Worm (Caenorhabditis elegans) whole organism, young adult: ENCODE results near the gene flp-18.

ENCODE experiments used
- B0261.1 ChIP-seq: sonication (generic microtip); optimal IDR thresholded peaks from 2 replicates; lab custom pipeline; 2016; ENCODE audit warnings: mild to moderate bottlenecking, missing genetic modification characterization, moderate library complexity, missing compliant biosample characterization
- B0336.3 ChIP-seq: fragments of 200-800 bp; sonication (Bioruptor generic); IDR thresholded peaks from 2 replicates; pipeline ENCODE4 v1.3.6; 2022; ENCODE audit warnings: missing genetic modification characterization, missing compliant biosample characterization
- F23B12.7 ChIP-seq: sonication (generic microtip); optimal IDR thresholded peaks from 2 replicates; lab custom pipeline; 2017; ENCODE audit warnings: missing genetic modification characterization, mild to moderate bottlenecking, missing compliant biosample characterization, antibody characterized with exemption, moderate library complexity; ENCODE audit not compliant: insufficient read depth
- F55B11.4 ChIP-seq: sonication (generic microtip); optimal IDR thresholded peaks from 2 replicates; lab custom pipeline; 2016; ENCODE audit warnings: missing compliant biosample characterization, missing genetic modification characterization, borderline replicate concordance; ENCODE audit not compliant: insufficient read depth
- K12H6.12 ChIP-seq: fragments of 200-800 bp; sonication (Bioruptor generic); optimal IDR thresholded peaks from 2 replicates; lab custom pipeline; 2018; ENCODE audit warnings: mild to moderate bottlenecking, missing genetic modification characterization, missing compliant biosample characterization
- aptf-2 ChIP-seq: fragments of 200-800 bp; sonication (Bioruptor generic); conservative IDR thresholded peaks from 2 replicates; pipeline ENCODE4 v1.3.6; 2022; ENCODE audit warnings: missing genetic modification reagents, missing genetic modification characterization, missing compliant biosample characterization
- atf-7 ChIP-seq: sonication (generic microtip); optimal IDR thresholded peaks from 2 replicates; lab custom pipeline; 2017; ENCODE audit warnings: mild to moderate bottlenecking, missing genetic modification characterization, missing compliant biosample characterization
- attf-3 ChIP-seq: fragments of 200-800 bp; sonication (Bioruptor generic); conservative IDR thresholded peaks from 2 replicates; pipeline ENCODE4 v1.3.6; 2022; ENCODE audit warnings: missing genetic modification reagents, missing genetic modification characterization, missing compliant biosample characterization
- ceh-27 ChIP-seq: fragments of 200-800 bp; sonication (Bioruptor generic); optimal IDR thresholded peaks from 2 replicates; lab custom pipeline; 2018; ENCODE audit warnings: mild to moderate bottlenecking, missing genetic modification characterization, moderate library complexity, missing compliant biosample characterization
- ceh-40 ChIP-seq: fragments of 200-800 bp; sonication (Bioruptor generic); IDR thresholded peaks from 2 replicates; pipeline ENCODE4 v1.3.6; 2022; ENCODE audit warnings: missing genetic modification characterization, missing compliant biosample characterization
- ceh-91 ChIP-seq: fragments of 200-800 bp; sonication (Bioruptor generic); IDR thresholded peaks from 2 replicates; pipeline ENCODE4 v1.3.6; 2022; ENCODE audit warnings: missing genetic modification reagents, missing genetic modification characterization, missing compliant biosample characterization
- chd-7 ChIP-seq: sonication (generic microtip); optimal IDR thresholded peaks from 2 replicates; lab custom pipeline; 2016; ENCODE audit warnings: mild to moderate bottlenecking, missing genetic modification characterization, moderate library complexity, missing compliant biosample characterization
- dpff-1 ChIP-seq: sonication (generic microtip); optimal IDR thresholded peaks from 2 replicates; lab custom pipeline; 2017; ENCODE audit warnings: mild to moderate bottlenecking, missing genetic modification characterization, missing compliant biosample characterization
- egrh-3 ChIP-seq: fragments of 200-800 bp; sonication (Bioruptor generic); IDR thresholded peaks from 2 replicates; pipeline ENCODE4 v1.3.6; 2022; ENCODE audit warnings: missing genetic modification reagents, missing genetic modification characterization, missing compliant biosample characterization
- hlh-12 ChIP-seq: sonication (generic microtip); optimal IDR thresholded peaks from 2 replicates; lab custom pipeline; 2016; ENCODE audit warnings: missing genetic modification characterization, missing compliant biosample characterization
- hsf-1 ChIP-seq: fragments of 200-800 bp; sonication (Bioruptor generic); IDR thresholded peaks from 2 replicates; pipeline ENCODE4 v1.3.6; 2022; ENCODE audit warnings: missing genetic modification reagents, missing genetic modification characterization, missing compliant biosample characterization
- lin-26 ChIP-seq: fragments of 200-800 bp; sonication (Bioruptor generic); IDR thresholded peaks from 2 replicates; pipeline ENCODE4 v1.3.6; 2022; ENCODE audit warnings: missing genetic modification reagents, missing genetic modification characterization, missing compliant biosample characterization
- lsl-1 ChIP-seq: fragments of 200-800 bp; sonication (Bioruptor generic); optimal IDR thresholded peaks from 2 replicates; lab custom pipeline; 2018; ENCODE audit warnings: mild to moderate bottlenecking, missing genetic modification characterization, moderate library complexity, missing compliant biosample characterization
- lsy-27 ChIP-seq: sonication (generic microtip); optimal IDR thresholded peaks from 2 replicates; lab custom pipeline; 2017; ENCODE audit warnings: missing genetic modification characterization, mild to moderate bottlenecking, missing compliant biosample characterization, antibody characterized with exemption, missing genotype, borderline replicate concordance; ENCODE audit not compliant: insufficient read depth
- nfya-2 ChIP-seq: fragments of 200-800 bp; sonication (Bioruptor generic); IDR thresholded peaks from 2 replicates; pipeline ENCODE4 v1.3.6; 2022; ENCODE audit warnings: missing genetic modification reagents, missing genetic modification characterization, missing compliant biosample characterization
- nhr-80 ChIP-seq: sonication (generic microtip); optimal IDR thresholded peaks from 2 replicates; lab custom pipeline; 2016; ENCODE audit warnings: missing genetic modification characterization, missing compliant biosample characterization
- sea-2 ChIP-seq: fragments of 200-800 bp; sonication (Bioruptor generic); IDR thresholded peaks from 2 replicates; pipeline ENCODE4 v1.3.6; 2022; ENCODE audit warnings: missing genetic modification characterization, missing compliant biosample characterization
- snpc-1.3 ChIP-seq: sonication (generic microtip); optimal IDR thresholded peaks from 2 replicates; lab custom pipeline; 2017; ENCODE audit warnings: missing genetic modification characterization, mild to moderate bottlenecking, missing compliant biosample characterization, antibody characterized with exemption, moderate library complexity, missing genotype, missing genetic modification reagents; ENCODE audit not compliant: insufficient read depth
- snpc-3.4 ChIP-seq: sonication (generic microtip); optimal IDR thresholded peaks from 2 replicates; lab custom pipeline; 2017; ENCODE audit warnings: missing genetic modification characterization, mild to moderate bottlenecking, missing compliant biosample characterization, antibody characterized with exemption, moderate library complexity, missing genotype, missing genetic modification reagents
- snpc-4 ChIP-seq, 5 experiments: fragments of 150-350 bp in 1 of 5; sonication (generic microtip) in 4 of 5; optimal IDR thresholded peaks; 2 replicates each; lab custom pipeline; 2014 to 2018; ENCODE audit warnings: missing genetic modification characterization in 5 of 5, missing biosample characterization in 3 of 5, antibody characterized with exemption in 2 of 5, mild to moderate bottlenecking in 2 of 5, missing compliant biosample characterization in 2 of 5, missing genotype in 2 of 5, moderate library complexity in 2 of 5, missing genetic modification reagents in 1 of 5
- unc-62 ChIP-seq: fragments of 150-350 bp; optimal IDR thresholded peaks from 2 replicates; lab custom pipeline; 2014; ENCODE audit warnings: missing biosample characterization, missing genetic modification reagents, missing genetic modification characterization
- ztf-18 ChIP-seq: sonication (generic microtip); optimal IDR thresholded peaks from 2 replicates; lab custom pipeline; 2016; ENCODE audit warnings: missing genotype, mild to moderate bottlenecking, missing genetic modification characterization, missing compliant biosample characterization
- ztf-3 ChIP-seq: fragments of 200-800 bp; sonication (Bioruptor generic); optimal IDR thresholded peaks from 2 replicates; lab custom pipeline; 2018; ENCODE audit warnings: mild to moderate bottlenecking, missing genetic modification characterization, missing compliant biosample characterization

flp-18 gene

DNA sequence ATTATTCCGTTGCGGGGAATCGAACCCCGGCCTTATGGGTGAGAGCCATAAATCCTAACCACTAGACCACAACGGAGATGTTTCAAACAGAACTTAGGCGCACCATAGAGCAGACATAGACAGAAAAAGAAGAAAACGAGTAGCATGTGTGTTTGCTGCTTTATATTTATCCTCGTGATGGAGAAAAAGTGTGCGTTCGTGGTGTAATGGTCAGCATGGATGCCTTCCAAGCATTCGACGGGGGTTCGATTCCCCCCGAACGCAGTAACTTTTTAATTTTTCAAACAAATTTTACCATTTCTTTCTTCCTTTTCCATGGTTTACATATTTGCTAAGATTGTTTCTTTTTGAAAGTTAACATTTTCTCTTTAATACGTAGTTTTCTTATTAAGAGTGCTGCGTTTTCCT is 17.6 kb upstream of the flp-18 start (continued):
- TF ChIP-seq chd-7, result peak; percentile 96

DNA sequence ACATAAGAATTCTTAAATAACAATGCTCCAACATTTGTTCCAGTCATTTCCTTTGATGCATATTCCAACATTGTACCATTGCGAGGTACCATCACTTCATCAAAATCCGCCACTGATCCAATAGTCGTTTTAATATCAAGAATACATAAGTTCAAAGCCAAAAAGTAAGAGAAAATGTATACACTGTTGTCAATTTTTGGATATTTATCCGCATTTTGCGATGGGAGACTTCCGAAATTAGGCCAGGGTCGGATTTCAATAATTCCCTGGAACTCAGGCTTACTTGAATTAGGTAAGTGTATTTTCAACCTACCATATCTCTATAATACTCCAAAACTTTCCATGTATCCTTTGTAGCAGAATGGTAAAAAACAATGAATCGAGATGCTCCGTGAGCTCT is 15.8 kb upstream of the flp-18 start, which contains the start of gene M02F4.2:
Gene M02F4.2, minus strand, starts transcription at position 101 of the 400 bp plus-strand sequence.
- TF ChIP-seq hlh-12 (no peak), sea-2 (GFP tag; lab: Robert Waterston, UW) (no peak), lsl-1 (GFP tag; lab: Kevin White, UChicago) (no peak), lsy-27 (tag; lab: Kevin White, UChicago) (no peak), atf-7 (tag; lab: Kevin White, UChicago) (no peak), unc-62 (no peak)

DNA sequence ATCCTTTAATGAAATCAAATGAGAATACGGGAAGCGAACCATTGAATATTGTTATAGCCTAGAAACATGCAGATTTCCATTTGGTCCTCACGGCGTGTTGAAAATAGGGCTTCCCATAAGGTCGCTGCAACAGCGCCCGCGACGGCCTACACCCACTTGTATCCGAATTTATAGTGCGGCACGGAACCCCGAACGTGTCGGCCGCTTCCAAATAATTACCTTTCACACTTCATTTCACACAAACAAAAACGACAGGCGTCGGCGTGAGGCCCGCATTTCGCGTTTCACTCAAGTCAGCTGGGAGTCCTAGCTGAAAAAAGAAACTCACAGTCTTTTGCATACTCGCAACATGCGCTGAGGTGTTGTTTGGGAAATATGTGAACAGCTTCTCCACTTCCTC is 15.1 kb upstream of the flp-18 start:
- TF ChIP-seq egrh-3, result no peak
- TF ChIP-seq snpc-4 (GFP tag; optimal IDR thresholded peaks at IDR 0.05; lab: Kevin White, UChicago), result no peak
- TF ChIP-seq snpc-4 (tag; optimal IDR thresholded peaks at IDR 0.05; lab: Kevin White, UChicago), result peak in 2 of 4 experiments; percentile 61 to 80
- no peak for TF ChIP-seq K12H6.12 (tag; lab: Kevin White, UChicago)

DNA sequence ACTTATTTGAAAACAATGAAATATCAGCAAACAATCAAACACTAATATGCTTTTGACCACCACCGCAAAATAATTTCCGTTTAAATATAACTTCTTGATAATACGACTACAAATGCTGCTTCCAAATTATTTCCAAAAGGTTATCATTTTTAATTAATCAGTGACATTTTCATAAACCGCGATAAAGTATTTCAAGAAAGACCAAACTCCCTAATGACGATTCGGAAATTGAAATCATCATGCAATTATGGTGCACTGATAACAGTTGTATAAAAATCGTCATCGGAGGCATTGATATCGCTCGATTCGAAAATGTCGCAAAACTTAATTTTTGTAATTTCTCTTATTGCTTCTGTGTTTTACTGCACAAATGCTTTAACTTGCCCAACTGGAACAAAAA is 13.1 kb upstream of the flp-18 start, which contains the start of gene clec-265:
Gene clec-265, plus strand, starts transcription at position 300 of the 400 bp plus-strand sequence.
- TF ChIP-seq nhr-80 (tag; lab: Kevin White, UChicago) (peak; percentile 89), ceh-91 (GFP tag; lab: Robert Waterston, UW) (no peak), nfya-2 (no peak), B0261.1 (no peak), atf-7 (tag; lab: Kevin White, UChicago) (peak; percentile 10), ceh-40 (GFP tag; lab: Robert Waterston, UW) (no peak)

DNA sequence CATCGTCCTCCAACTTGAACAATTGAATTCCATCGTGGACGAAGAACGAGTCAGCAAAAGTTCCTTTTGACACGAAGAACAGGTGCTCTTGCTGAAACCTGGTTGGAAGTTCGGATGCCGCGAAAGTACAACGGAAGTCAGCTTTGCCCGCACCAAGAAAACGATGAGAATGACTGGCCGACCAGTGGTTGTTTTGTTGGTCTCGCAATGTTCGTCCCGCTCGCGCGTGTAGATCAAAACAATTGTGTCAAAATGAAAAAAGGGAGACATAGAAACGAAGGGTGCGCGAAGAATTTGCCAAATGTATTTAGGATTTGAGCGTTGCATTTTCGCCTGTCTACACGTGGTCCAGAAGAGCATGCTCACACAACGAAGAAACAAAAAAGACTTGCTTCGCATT is 10.7 kb upstream of the flp-18 start, which contains the start of gene M02F4.1:
Gene M02F4.1, minus strand, starts transcription at position 101 of the 400 bp plus-strand sequence.
- TF ChIP-seq lin-26 (GFP tag; lab: Robert Waterston, UW) (0 out of 2 replicates have a peak, but pooled peaks have one; percentile 25), F23B12.7 (tag; lab: Kevin White, UChicago) (no peak)

DNA sequence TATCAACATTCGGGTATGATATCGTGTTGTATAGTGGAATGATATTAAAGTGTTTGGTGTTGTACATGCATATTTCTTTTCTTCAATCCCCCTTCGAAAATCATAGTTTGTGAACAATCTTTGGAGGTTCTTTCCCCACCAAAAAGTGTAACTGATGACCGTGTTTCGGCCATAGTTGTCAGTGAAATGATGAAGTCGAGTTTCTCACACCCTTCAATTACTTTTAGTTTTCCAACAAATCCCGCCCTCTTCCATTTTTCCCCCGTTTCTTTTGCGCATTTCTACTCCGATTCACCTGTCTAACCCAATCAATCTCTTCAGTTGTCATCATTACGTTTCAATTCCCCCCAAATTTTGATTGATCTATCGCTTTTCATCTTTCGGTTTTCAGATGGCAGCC is 6.8 kb upstream of the flp-18 start:
- no peak for TF ChIP-seq sea-2 (GFP tag; lab: Robert Waterston, UW)
- no peak for TF ChIP-seq ceh-27 (GFP tag; lab: Kevin White, UChicago)
- TF ChIP-seq hsf-1, result no peak
- TF ChIP-seq unc-62, result no peak
- TF ChIP-seq ztf-3 (GFP tag; lab: Kevin White, UChicago), result no peak
- TF ChIP-seq B0336.3 (GFP tag; lab: Robert Waterston, UW), result no peak
- no peak for TF ChIP-seq ztf-18 (tag; lab: Kevin White, UChicago)
- TF ChIP-seq snpc-3.4 (tag; lab: Kevin White, UChicago), result no peak
- TF ChIP-seq attf-3, result no peak
- no peak for TF ChIP-seq snpc-1.3 (tag; lab: Kevin White, UChicago)
- TF ChIP-seq F55B11.4 (tag; lab: Kevin White, UChicago), result no peak
- TF ChIP-seq dpff-1 (tag; lab: Kevin White, UChicago), result no peak
- TF ChIP-seq aptf-2 (GFP tag; lab: Robert Waterston, UW), result no peak
